Worm (Caenorhabditis elegans): Measurements from ENCODE around the gene comt-2.
A peak's percentile ranks its signal among the peaks of the same experiment; 100 is the strongest.

comt-2 gene

DNA sequence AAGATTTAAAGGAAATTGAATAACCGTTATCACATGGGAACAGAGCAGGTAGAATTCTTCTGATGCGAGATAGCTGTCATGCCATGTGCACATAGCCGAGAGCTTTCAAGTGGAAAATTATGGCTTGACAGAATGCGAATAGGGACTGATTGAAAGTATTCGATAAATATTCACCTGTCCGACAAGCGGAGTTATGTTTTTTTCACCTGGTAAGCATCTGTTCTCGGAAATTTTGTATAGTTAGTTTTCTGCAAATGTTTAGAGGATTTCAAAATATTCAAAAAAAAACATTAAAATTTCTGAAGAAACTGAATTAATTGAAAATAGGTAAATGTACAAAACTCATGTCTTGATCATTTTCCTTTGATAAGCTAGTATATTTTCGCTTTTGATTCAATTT is 3.2 kb upstream of the comt-2 start, which contains the start of gene srh-136:
TSS of gene srh-136 (minus strand) at position 93 of the 400 bp plus-strand sequence.
- TF ChIP-seq ceh-90 (tag; optimal IDR thresholded peaks at IDR 0.05) (no peak), unc-86 (tag; optimal IDR thresholded peaks at IDR 0.05) (no peak), sox-4 (tag; optimal IDR thresholded peaks at IDR 0.05) (no peak), unc-62 (GFP tag; optimal IDR thresholded peaks at IDR 0.05) (no peak), hlh-4 (tag; optimal IDR thresholded peaks at IDR 0.05) (peak; percentile 93), fkh-8 (tag; optimal IDR thresholded peaks at IDR 0.05) (peak; percentile 4), aha-1 (tag; optimal IDR thresholded peaks at IDR 0.05) (no peak)

ce11 chrV:16488172-16488571 is 6.1 kb downstream of the comt-2 start, which contains the start of gene sqst-4:
Gene sqst-4 (plus strand): TSS chrV:16488472.
- no peak for TF ChIP-seq nhr-19 (GFP tag; conservative IDR thresholded peaks at IDR 0.05)
- no peak for TF ChIP-seq pqm-1 (tag; optimal IDR thresholded peaks at IDR 0.05)
- no peak for TF ChIP-seq dsc-1 (tag; optimal IDR thresholded peaks at IDR 0.05)
- no peak for TF ChIP-seq unc-98 (GFP tag; IDR thresholded peaks at IDR 0.05)
- TF ChIP-seq elt-2 (tag; optimal IDR thresholded peaks at IDR 0.05) = no peak
- no peak for TF ChIP-seq vab-15 (tag; optimal IDR thresholded peaks at IDR 0.05)
- TF ChIP-seq isw-1 (GFP tag; IDR thresholded peaks at IDR 0.05) = no peak
- no peak for TF ChIP-seq grh-1 (GFP tag; IDR thresholded peaks at IDR 0.05)
- TF ChIP-seq mdl-1 (tag; optimal IDR thresholded peaks at IDR 0.05) = no peak
- TF ChIP-seq C34B4.2 (tag; optimal IDR thresholded peaks at IDR 0.05) = no peak
- no peak for TF ChIP-seq snu-23 (GFP tag; optimal IDR thresholded peaks at IDR 0.05)
- TF ChIP-seq irx-1 (tag; optimal IDR thresholded peaks at IDR 0.05) = no peak
- no peak for TF ChIP-seq efl-1 (optimal IDR thresholded peaks at IDR 0.05)
- TF ChIP-seq efl-1 (GFP tag; optimal IDR thresholded peaks at IDR 0.05 in 1 of 2) = no peak
- no peak for TF ChIP-seq fkh-10 (GFP tag; optimal IDR thresholded peaks at IDR 0.05)
- no peak for TF ChIP-seq nhr-90 (tag; optimal IDR thresholded peaks at IDR 0.05; ENCODE audit: poor library complexity)
- TF ChIP-seq lin-39 (tag; optimal IDR thresholded peaks at IDR 0.05) = no peak
- TF ChIP-seq lsy-2 (tag; optimal IDR thresholded peaks at IDR 0.05) = no peak
- no peak for TF ChIP-seq aha-1 (tag; optimal IDR thresholded peaks at IDR 0.05)
- TF ChIP-seq ceh-8 (GFP tag; optimal IDR thresholded peaks at IDR 0.05) = no peak
- no peak for TF ChIP-seq C04F5.9 (tag; optimal IDR thresholded peaks at IDR 0.05)

ce11 chrV:16487474-16487873 is 6.8 kb downstream of the comt-2 start, which contains the start of gene Y32B12A.5:
Gene Y32B12A.5 (minus strand): TSS chrV:16487574.
- TF ChIP-seq isw-1 (GFP tag; IDR thresholded peaks at IDR 0.05) (no peak), snu-23 (GFP tag; optimal IDR thresholded peaks at IDR 0.05) (no peak), mep-1 (tag; optimal IDR thresholded peaks at IDR 0.05) (no peak), vab-15 (tag; optimal IDR thresholded peaks at IDR 0.05) (no peak), sup-37 (GFP tag; optimal IDR thresholded peaks at IDR 0.05) (no peak), nhr-77 (tag; optimal IDR thresholded peaks at IDR 0.05) (no peak), pqm-1 (tag; optimal IDR thresholded peaks at IDR 0.05) (no peak), unc-86 (tag; optimal IDR thresholded peaks at IDR 0.05) (no peak), irx-1 (tag; optimal IDR thresholded peaks at IDR 0.05) (no peak), ceh-63 (GFP tag; optimal IDR thresholded peaks at IDR 0.05) (no peak), hlh-4 (tag; optimal IDR thresholded peaks at IDR 0.05) (no peak), C04F5.9 (tag; optimal IDR thresholded peaks at IDR 0.05) (no peak), hpl-2 (GFP tag; optimal IDR thresholded peaks at IDR 0.05) (no peak), skn-1 (tag; optimal IDR thresholded peaks at IDR 0.05) (no peak)

ce11 chrV:16483681-16484080 is 10.6 kb downstream of the comt-2 start, which contains the start of gene srh-139:
Gene srh-139 (plus strand): TSS chrV:16483981.
- no peak for TF ChIP-seq nhr-237 (tag; optimal IDR thresholded peaks at IDR 0.05)
- no peak for TF ChIP-seq pax-3 (tag; optimal IDR thresholded peaks at IDR 0.05)

DNA sequence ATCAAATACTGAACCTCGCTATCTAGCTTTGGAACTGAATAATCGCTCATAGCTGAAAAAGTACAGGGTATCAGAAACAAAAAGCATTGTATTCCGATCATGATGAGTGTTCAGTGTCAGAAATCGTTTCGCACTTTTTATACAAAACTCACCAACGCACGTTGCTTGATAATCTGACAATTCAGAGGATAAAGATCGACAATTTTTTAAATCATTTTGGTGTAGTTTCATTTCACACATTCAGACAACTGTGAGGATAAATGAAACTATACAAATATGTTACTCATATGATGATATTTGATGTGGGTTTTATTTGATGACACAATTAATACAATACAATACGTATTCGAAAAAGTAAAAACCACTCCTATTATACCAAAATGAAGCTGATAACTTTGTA is 11.2 kb downstream of the comt-2 start, which contains the start of gene F57E7.2:
TSS of gene F57E7.2 (minus strand) at position 101 of the 400 bp plus-strand sequence.
- TF ChIP-seq rnt-1 (tag; optimal IDR thresholded peaks at IDR 0.05) (no peak), ztf-4 (tag; optimal IDR thresholded peaks at IDR 0.05) (no peak), dsc-1 (tag; optimal IDR thresholded peaks at IDR 0.05) (no peak), skn-1 (tag; optimal IDR thresholded peaks at IDR 0.05) (no peak), vab-15 (tag; optimal IDR thresholded peaks at IDR 0.05) (no peak), ceh-90 (tag; optimal IDR thresholded peaks at IDR 0.05) (no peak), pqm-1 (tag; optimal IDR thresholded peaks at IDR 0.05) (no peak), hpl-2 (GFP tag; optimal IDR thresholded peaks at IDR 0.05) (no peak), egl-13 (tag; optimal IDR thresholded peaks at IDR 0.05) (no peak), jun-1 (tag; optimal IDR thresholded peaks at IDR 0.05) (no peak), nhr-47 (tag; optimal IDR thresholded peaks at IDR 0.05) (no peak), isw-1 (GFP tag; IDR thresholded peaks at IDR 0.05) (no peak), zip-4 (GFP tag; optimal IDR thresholded peaks at IDR 0.05) (no peak), elt-3 (tag; optimal IDR thresholded peaks at IDR 0.05) (no peak), lin-13 (GFP tag; optimal IDR thresholded peaks at IDR 0.05) (no peak), zag-1 (tag; optimal IDR thresholded peaks at IDR 0.05) (no peak), ets-5 (GFP tag; IDR thresholded peaks at IDR 0.05) (no peak), pag-3 (tag; optimal IDR thresholded peaks at IDR 0.05; ENCODE audit: borderline replicate concordance, insufficient read depth) (no peak)
